Worm (Caenorhabditis elegans) whole organism, L1 larva: Measurements from ENCODE around the gene Y58A7A.5.

ENCODE experiments used
- C34B4.2 ChIP-seq: sonication (generic microtip); optimal IDR thresholded peaks from 2 replicates; lab custom pipeline; 2017; ENCODE audit warnings: mild to moderate bottlenecking, missing genetic modification characterization, missing compliant biosample characterization
- Y116A8C.19 ChIP-seq: sonication (generic microtip); optimal IDR thresholded peaks from 2 replicates; lab custom pipeline; 2016; ENCODE audit warnings: missing compliant biosample characterization, missing genetic modification characterization, borderline replicate concordance
- aha-1 ChIP-seq: fragments of 150-350 bp; optimal IDR thresholded peaks from 2 replicates; lab custom pipeline; 2014; ENCODE audit warnings: missing biosample characterization, missing genetic modification characterization
- alr-1 ChIP-seq: fragments of 200-800 bp; sonication (Bioruptor generic); optimal IDR thresholded peaks from 2 replicates; lab custom pipeline; 2018; ENCODE audit warnings: borderline replicate concordance, mild to moderate bottlenecking, missing genetic modification characterization, missing compliant biosample characterization
- aly-2 ChIP-seq: fragments of 150-350 bp; optimal IDR thresholded peaks from 2 replicates; lab custom pipeline; 2014; ENCODE audit warnings: missing biosample characterization, missing genetic modification characterization
- ama-1 ChIP-seq: fragments of 150-350 bp; optimal IDR thresholded peaks from 2 replicates; lab custom pipeline; 2014
- ceh-63 ChIP-seq: fragments of 200-800 bp; sonication (Bioruptor generic); optimal IDR thresholded peaks from 2 replicates; lab custom pipeline; 2018; ENCODE audit warnings: mild to moderate bottlenecking, missing genetic modification characterization, missing compliant biosample characterization
- ceh-88 ChIP-seq: fragments of 200-800 bp; sonication (Bioruptor generic); IDR thresholded peaks from 2 replicates; pipeline ENCODE4 v1.3.6; 2022; ENCODE audit warnings: missing genetic modification characterization, missing compliant biosample characterization
- efl-1 ChIP-seq, 4 experiments: fragments of 150-350 bp; optimal IDR thresholded peaks in 3 of 4; peaks in 1 of 4; 1 replicate in 1 of 4; 2 replicates in 3 of 4; lab custom pipeline; 2014; ENCODE audit warnings: missing biosample characterization in 2 of 4, missing genetic modification characterization in 2 of 4, missing genetic modification reagents in 2 of 4
- efl-3 ChIP-seq: fragments of 200-800 bp; sonication (Bioruptor generic); optimal IDR thresholded peaks from 2 replicates; lab custom pipeline; 2018; ENCODE audit warnings: mild to moderate bottlenecking, missing genetic modification characterization, missing compliant biosample characterization
- egl-27 ChIP-seq, 2 experiments: fragments of 150-350 bp in 1 of 2; sonication (generic microtip); optimal IDR thresholded peaks; 3 replicates each; lab custom pipeline; 2017 to 2018; ENCODE audit warnings: missing biosample characterization in 2 of 2, missing genetic modification characterization in 2 of 2, missing genetic modification reagents in 2 of 2
- elt-3 ChIP-seq, 6 experiments: fragments of 150-350 bp in 1 of 6; sonication (generic microtip); optimal IDR thresholded peaks; 2 replicates each; lab custom pipeline; 2017 to 2018; ENCODE audit warnings: missing biosample characterization in 6 of 6, missing genetic modification characterization in 6 of 6, inconsistent platforms in 1 of 6
- ets-5 ChIP-seq: fragments of 200-800 bp; sonication (Bioruptor generic); IDR thresholded peaks from 2 replicates; pipeline ENCODE4 v1.3.6; 2022; ENCODE audit warnings: missing genetic modification characterization, missing compliant biosample characterization
- fkh-4 ChIP-seq: sonication (generic microtip); optimal IDR thresholded peaks from 2 replicates; lab custom pipeline; 2016; ENCODE audit warnings: missing compliant biosample characterization, missing genetic modification characterization, borderline replicate concordance
- fkh-8 ChIP-seq: sonication (generic microtip); optimal IDR thresholded peaks from 2 replicates; lab custom pipeline; 2016; ENCODE audit warnings: mild to moderate bottlenecking, missing genetic modification characterization, missing compliant biosample characterization
- hlh-4 ChIP-seq: sonication (generic microtip); optimal IDR thresholded peaks from 2 replicates; lab custom pipeline; 2016; ENCODE audit warnings: mild to moderate bottlenecking, missing genetic modification characterization, missing compliant biosample characterization
- hpl-2 ChIP-seq: fragments of 150-350 bp; optimal IDR thresholded peaks from 2 replicates; lab custom pipeline; 2014; ENCODE audit warnings: missing biosample characterization, missing genetic modification reagents, missing genetic modification characterization
- irx-1 ChIP-seq: sonication (generic microtip); optimal IDR thresholded peaks from 2 replicates; lab custom pipeline; 2016; ENCODE audit warnings: missing genetic modification characterization, missing compliant biosample characterization
- isw-1 ChIP-seq: fragments of 200-800 bp; sonication (Bioruptor generic); IDR thresholded peaks from 2 replicates; pipeline ENCODE4 v1.3.6; 2022; ENCODE audit warnings: missing genetic modification characterization, missing compliant biosample characterization
- jun-1 ChIP-seq: fragments of 150-350 bp; optimal IDR thresholded peaks from 2 replicates; lab custom pipeline; 2014; ENCODE audit warnings: missing biosample characterization, missing genetic modification reagents, missing genetic modification characterization
- lin-13 ChIP-seq: fragments of 150-350 bp; optimal IDR thresholded peaks from 2 replicates; lab custom pipeline; 2014; ENCODE audit warnings: missing biosample characterization, missing genetic modification reagents, missing genetic modification characterization
- lin-15B ChIP-seq: fragments of 150-350 bp; sonication (generic microtip); optimal IDR thresholded peaks from 3 replicates; lab custom pipeline; 2014; ENCODE audit warnings: missing biosample characterization, missing genetic modification characterization
- lsy-2 ChIP-seq, 2 experiments: fragments of 150-350 bp; optimal IDR thresholded peaks; 2 replicates each; lab custom pipeline; 2014; ENCODE audit warnings: missing biosample characterization in 2 of 2, missing genetic modification characterization in 2 of 2
- mab-9 ChIP-seq: fragments of 200-800 bp; sonication (Bioruptor generic); IDR thresholded peaks from 2 replicates; pipeline ENCODE4 v1.3.6; 2022; ENCODE audit warnings: missing genetic modification reagents, missing genetic modification characterization, missing compliant biosample characterization
- mdl-1 ChIP-seq, 2 experiments: fragments of 150-350 bp; optimal IDR thresholded peaks; 2 replicates each; lab custom pipeline; 2014 to 2017; ENCODE audit warnings: missing biosample characterization in 2 of 2, missing genetic modification characterization in 2 of 2, inconsistent platforms in 1 of 2
- nhr-12 ChIP-seq: sonication (generic microtip); optimal IDR thresholded peaks from 2 replicates; lab custom pipeline; 2017; ENCODE audit warnings: missing biosample characterization, missing genetic modification characterization
- nhr-19 ChIP-seq: fragments of 200-800 bp; sonication (Bioruptor generic); conservative IDR thresholded peaks from 2 replicates; pipeline ENCODE4 v1.3.6; 2022; ENCODE audit warnings: missing genetic modification characterization, missing compliant biosample characterization
- nhr-71 ChIP-seq: sonication (generic microtip); optimal IDR thresholded peaks from 2 replicates; lab custom pipeline; 2016; ENCODE audit warnings: mild to moderate bottlenecking, missing genetic modification characterization, moderate library complexity, missing compliant biosample characterization
- nhr-76 ChIP-seq: sonication (generic microtip); optimal IDR thresholded peaks from 2 replicates; lab custom pipeline; 2017; ENCODE audit warnings: missing biosample characterization, missing genetic modification characterization
- nhr-84 ChIP-seq: sonication (generic microtip); optimal IDR thresholded peaks from 2 replicates; lab custom pipeline; 2017; ENCODE audit warnings: missing biosample characterization, missing genetic modification characterization
- nhr-85 ChIP-seq: sonication (generic microtip); peaks from one replicate; lab custom pipeline; 2016; ENCODE audit warnings: missing genetic modification characterization, inconsistent platforms, missing compliant biosample characterization
- pag-3 ChIP-seq: sonication (generic microtip); optimal IDR thresholded peaks from 2 replicates; lab custom pipeline; 2017; ENCODE audit warnings: missing genetic modification characterization, mild to moderate bottlenecking, missing compliant biosample characterization, antibody characterized with exemption, borderline replicate concordance; ENCODE audit not compliant: insufficient read depth
- pax-3 ChIP-seq: fragments of 200-800 bp; sonication (Bioruptor generic); optimal IDR thresholded peaks from 2 replicates; lab custom pipeline; 2018; ENCODE audit warnings: mild to moderate bottlenecking, missing genetic modification characterization, moderate library complexity, missing compliant biosample characterization
- snpc-4 ChIP-seq: fragments of 150-350 bp; optimal IDR thresholded peaks from 2 replicates; lab custom pipeline; 2014; ENCODE audit warnings: missing biosample characterization, missing genetic modification characterization
- snu-23 ChIP-seq: sonication (generic microtip); optimal IDR thresholded peaks from 2 replicates; lab custom pipeline; 2016; ENCODE audit warnings: missing genetic modification characterization, missing compliant biosample characterization
- sptf-1 ChIP-seq: fragments of 150-350 bp; optimal IDR thresholded peaks from 2 replicates; lab custom pipeline; 2014; ENCODE audit warnings: missing biosample characterization, missing genetic modification characterization
- swsn-7 ChIP-seq: sonication (generic microtip); optimal IDR thresholded peaks from 2 replicates; lab custom pipeline; 2016; ENCODE audit warnings: missing genetic modification characterization, missing compliant biosample characterization
- unc-130 ChIP-seq: fragments of 150-350 bp; optimal IDR thresholded peaks from 2 replicates; lab custom pipeline; 2017; ENCODE audit warnings: missing biosample characterization, missing genetic modification characterization, inconsistent platforms
- unc-30 ChIP-seq: sonication (generic microtip); optimal IDR thresholded peaks from 2 replicates; lab custom pipeline; 2017; ENCODE audit warnings: missing biosample characterization, missing genetic modification characterization
- unc-62 ChIP-seq: fragments of 150-350 bp; optimal IDR thresholded peaks from 2 replicates; lab custom pipeline; 2014; ENCODE audit warnings: missing biosample characterization, missing genetic modification reagents, missing genetic modification characterization
- unc-98 ChIP-seq: fragments of 200-800 bp; sonication (Bioruptor generic); IDR thresholded peaks from 2 replicates; pipeline ENCODE4 v1.3.6; 2022; ENCODE audit warnings: missing genetic modification characterization, missing compliant biosample characterization
- zag-1 ChIP-seq: fragments of 150-350 bp; optimal IDR thresholded peaks from 2 replicates; lab custom pipeline; 2014; ENCODE audit warnings: missing biosample characterization, missing genetic modification characterization
- zip-4 ChIP-seq: fragments of 200-800 bp; sonication (Bioruptor generic); optimal IDR thresholded peaks from 2 replicates; lab custom pipeline; 2018; ENCODE audit warnings: mild to moderate bottlenecking, missing genetic modification characterization, moderate library complexity, missing compliant biosample characterization
- ztf-11 ChIP-seq, 2 experiments: sonication (generic microtip); optimal IDR thresholded peaks; 2 replicates each; lab custom pipeline; 2016 to 2017; ENCODE audit warnings: missing genetic modification characterization in 2 of 2, missing biosample characterization in 1 of 2, missing compliant biosample characterization in 1 of 2
- ztf-4 ChIP-seq: fragments of 150-350 bp; optimal IDR thresholded peaks from 2 replicates; lab custom pipeline; 2014; ENCODE audit warnings: missing biosample characterization, missing genetic modification characterization

Gene Y58A7A.5

ce11 chrV:5052233-5052632 is 34.5 kb downstream of the Y58A7A.5 start, which contains the start of gene K11D12.12:
Gene K11D12.12 (plus strand): TSS chrV:5052261.
- TF ChIP-seq efl-1 (optimal IDR thresholded peaks at IDR 0.05; lab: Kevin White, UChicago) (no peak), efl-1 (GFP tag; optimal IDR thresholded peaks at IDR 0.05 in 1 of 2; lab: Kevin White, UChicago) (peak in 1 of 2 experiments; percentile 91), efl-3 (GFP tag; lab: Kevin White, UChicago) (no peak)

- TF ChIP-seq unc-98 (no peak), Y116A8C.19 (tag; lab: Kevin White, UChicago) (no peak), irx-1 (tag; lab: Kevin White, UChicago) (no peak), hpl-2 (GFP tag; lab: Kevin White, UChicago) (no peak), hlh-4 (tag; lab: Kevin White, UChicago) (no peak), fkh-8 (no peak), snpc-4 (tag; lab: Kevin White, UChicago) (no peak), lsy-2 (tag; optimal IDR thresholded peaks at IDR 0.05; lab: Kevin White, UChicago) (no peak), jun-1 (no peak), fkh-4 (tag; lab: Kevin White, UChicago) (no peak), nhr-76 (tag; lab: Kevin White, UChicago) (no peak), zip-4 (GFP tag; lab: Kevin White, UChicago) (no peak), egl-27 (tag; optimal IDR thresholded peaks at IDR 0.05; lab: Kevin White, UChicago) (no peak), isw-1 (GFP tag; lab: Robert Waterston, UW) (no peak), ceh-63 (GFP tag; lab: Kevin White, UChicago) (peak; percentile 50), unc-130 (tag; lab: Kevin White, UChicago) (no peak), mab-9 (GFP tag; lab: Robert Waterston, UW) (no peak), swsn-7 (no peak), lin-13 (GFP tag; lab: Kevin White, UChicago) (no peak), zag-1 (tag; lab: Kevin White, UChicago) (no peak), nhr-19 (GFP tag; lab: Robert Waterston, UW) (no peak), unc-30 (tag; lab: Kevin White, UChicago) (no peak), pag-3 (tag; lab: Kevin White, UChicago) (no peak), alr-1 (tag; lab: Kevin White, UChicago) (peak; percentile 23), efl-1 (optimal IDR thresholded peaks at IDR 0.05; lab: Kevin White, UChicago) (no peak), efl-1 (GFP tag; optimal IDR thresholded peaks at IDR 0.05 in 1 of 2; lab: Kevin White, UChicago) (peak in 1 of 2 experiments; percentile 40)
These were observed 36.6 kb downstream of the Y58A7A.5 start for ce11 chrV:5050073-5050599.

ce11 chrV:5049333-5049942 is 37.3 kb downstream of the Y58A7A.5 start, which contains the start of the genes pqn-51 and K11D12.14:
Gene pqn-51 (plus strand): TSS chrV:5049607.
Gene K11D12.14 (plus strand): TSS chrV:5049636.
- TF ChIP-seq sptf-1 (tag; lab: Kevin White, UChicago): no peak
- peak in 1 of 2 experiments; percentile 60 for TF ChIP-seq ztf-11 (tag; optimal IDR thresholded peaks at IDR 0.05; lab: Kevin White, UChicago)
- TF ChIP-seq ceh-88 (GFP tag; lab: Robert Waterston, UW): peak; percentile 93
- TF ChIP-seq nhr-85 (tag; lab: Kevin White, UChicago): peak; percentile 98
- no peak for TF ChIP-seq nhr-84 (tag; lab: Kevin White, UChicago)
- peak; percentile 99 for TF ChIP-seq nhr-71 (tag; lab: Kevin White, UChicago)
- TF ChIP-seq snpc-4 (tag; lab: Kevin White, UChicago): peak; percentile 71
- peak; percentile 95 for TF ChIP-seq ama-1 (lab: Kevin White, UChicago)
- TF ChIP-seq mdl-1 (tag; optimal IDR thresholded peaks at IDR 0.05; lab: Kevin White, UChicago): peak in 1 of 2 experiments; percentile 88
- peak in 1 of 2 experiments; percentile 74 for TF ChIP-seq egl-27 (tag; optimal IDR thresholded peaks at IDR 0.05; lab: Kevin White, UChicago)
- peak; percentile 81 for TF ChIP-seq lin-15B (tag; lab: Kevin White, UChicago)
- peak; percentile 82 to 95 for TF ChIP-seq efl-1 (optimal IDR thresholded peaks at IDR 0.05; lab: Kevin White, UChicago)
- peak; percentile 92 to 99 for TF ChIP-seq efl-1 (GFP tag; optimal IDR thresholded peaks at IDR 0.05 in 1 of 2; lab: Kevin White, UChicago)
- peak; percentile 96 for TF ChIP-seq jun-1
- TF ChIP-seq pag-3 (tag; lab: Kevin White, UChicago): no peak
- TF ChIP-seq snu-23 (GFP tag; lab: Kevin White, UChicago): peak; percentile 97
- TF ChIP-seq ets-5: peak; percentile 96; the same call in 1 of the 2 replicates
- peak in 4 of 6 experiments; percentile 32 to 84 (median 57) for TF ChIP-seq elt-3 (tag; optimal IDR thresholded peaks at IDR 0.05; lab: Kevin White, UChicago)
- peak; percentile 91 for TF ChIP-seq pax-3 (tag; lab: Kevin White, UChicago)
- peak; percentile 90 for TF ChIP-seq zip-4 (GFP tag; lab: Kevin White, UChicago)
- TF ChIP-seq aha-1 (tag; lab: Kevin White, UChicago): no peak
- TF ChIP-seq nhr-12 (tag; lab: Kevin White, UChicago): peak; percentile 8
- peak; percentile 93 for TF ChIP-seq ztf-4
- TF ChIP-seq C34B4.2 (tag; lab: Kevin White, UChicago): peak; percentile 51
- TF ChIP-seq nhr-19 (GFP tag; lab: Robert Waterston, UW): peak; percentile 98
- peak; percentile 74 for TF ChIP-seq aly-2 (tag; lab: Kevin White, UChicago)
- no peak for TF ChIP-seq unc-62
